Worm (Caenorhabditis elegans) whole organism, L4/young adult: ENCODE measurements around the gene feh-1.

ENCODE experiments used
- W03F9.2 ChIP-seq: fragments of 150-350 bp; optimal IDR thresholded peaks from 2 replicates; lab custom pipeline; 2014; ENCODE audit warnings: missing biosample characterization, missing genetic modification characterization
- dao-5 ChIP-seq: sonication (generic microtip); optimal IDR thresholded peaks from 2 replicates; lab custom pipeline; 2016; ENCODE audit warnings: missing genotype, missing genetic modification characterization, moderate library complexity, missing compliant biosample characterization
- him-1 ChIP-seq: sonication (generic microtip); optimal IDR thresholded peaks from 2 replicates; lab custom pipeline; 2016; ENCODE audit warnings: missing genotype, missing genetic modification reagents, missing genetic modification characterization, missing compliant biosample characterization

- TF ChIP-seq him-1 (no peak), W03F9.2 (tag; lab: Kevin White, UChicago) (no peak), dao-5 (tag; lab: Kevin White, UChicago) (no peak)
These were observed 48.0 kb downstream of the feh-1 start, which contains the start of gene mdt-19 for ce11 chrIII:2597753-2598152.
